Fruit fly (Drosophila melanogaster) whole organism, embryonic: ENCODE data around the gene CG11891.
A peak's percentile ranks its signal among the peaks of the same experiment; 100 is the strongest.

Experiments
- Atf-2 ChIP-seq: fragments of 200-800 bp; sonication (Bioruptor generic); optimal IDR thresholded peaks from 2 replicates; lab custom pipeline; 2016; ENCODE audit warnings: missing biosample characterization, missing genetic modification characterization
- Bdp1 ChIP-seq: fragments of 200-800 bp; sonication (Bioruptor generic); optimal IDR thresholded peaks from 3 replicates; lab custom pipeline; 2016; ENCODE audit warnings: missing biosample characterization, missing genetic modification characterization
- CG10462 ChIP-seq: fragments of 200-800 bp; sonication (Bioruptor generic); optimal IDR thresholded peaks from 2 replicates; lab custom pipeline; 2016; ENCODE audit warnings: missing biosample characterization, missing genetic modification characterization
- CG10543 ChIP-seq: fragments of 200-800 bp; sonication (Bioruptor generic); optimal IDR thresholded peaks from 3 replicates; lab custom pipeline; 2017; ENCODE audit warnings: missing biosample characterization, mild to moderate bottlenecking, missing genetic modification characterization, moderate library complexity
- CG11085 ChIP-seq: fragments of 200-800 bp; sonication (Bioruptor generic); IDR thresholded peaks from 2 replicates; pipeline ENCODE4 v1.3.6; 2022; ENCODE audit warnings: missing biosample characterization, missing genetic modification characterization
- CG12104 ChIP-seq: fragments of 200-800 bp; sonication (Bioruptor generic); optimal IDR thresholded peaks from 3 replicates; lab custom pipeline; 2016; ENCODE audit warnings: missing biosample characterization, missing genetic modification characterization
- CG12769 ChIP-seq: fragments of 200-800 bp; sonication (Bioruptor generic); optimal IDR thresholded peaks from 2 replicates; lab custom pipeline; 2019; ENCODE audit warnings: missing biosample characterization, mild to moderate bottlenecking, missing genetic modification characterization, moderate library complexity
- CG14050 ChIP-seq: fragments of 200-800 bp; sonication (Bioruptor generic); IDR thresholded peaks from 3 replicates; pipeline ENCODE4 v1.3.6; 2022; ENCODE audit warnings: missing biosample characterization, missing genetic modification characterization
- CG17568 ChIP-seq: fragments of 200-800 bp; sonication (Bioruptor generic); optimal IDR thresholded peaks from 2 replicates; lab custom pipeline; 2018; ENCODE audit warnings: missing biosample characterization, mild to moderate bottlenecking, missing genetic modification characterization, moderate library complexity
- CG18262 ChIP-seq: fragments of 200-800 bp; optimal IDR thresholded peaks from 3 replicates; lab custom pipeline; 2019; ENCODE audit warnings: missing biosample characterization, mild to moderate bottlenecking, missing genetic modification characterization, moderate library complexity
- CG18599 ChIP-seq: fragments of 200-800 bp; sonication (Bioruptor generic); optimal IDR thresholded peaks from 3 replicates; lab custom pipeline; 2017; ENCODE audit warnings: missing biosample characterization, missing genetic modification characterization, mild to moderate bottlenecking, moderate library complexity, missing genetic modification reagents
- CG2129 ChIP-seq: fragments of 200-800 bp; sonication (Bioruptor generic); IDR thresholded peaks from 2 replicates; pipeline ENCODE4 v1.3.6; 2022; ENCODE audit warnings: missing biosample characterization, missing genetic modification characterization; ENCODE audit not compliant: partially characterized antibody
- CG2712 ChIP-seq: fragments of 200-800 bp; optimal IDR thresholded peaks from 3 replicates; lab custom pipeline; 2019; ENCODE audit warnings: missing biosample characterization, mild to moderate bottlenecking, missing genetic modification characterization, moderate library complexity
- CG31441 ChIP-seq: fragments of 200-800 bp; sonication (Bioruptor generic); IDR thresholded peaks from 2 replicates; pipeline ENCODE4 v1.3.6; 2022; ENCODE audit warnings: missing biosample characterization, missing genetic modification characterization
- CG34422 ChIP-seq: fragments of 200-800 bp; sonication (Bioruptor generic); IDR thresholded peaks from 3 replicates; pipeline ENCODE4 v1.3.6; 2022; ENCODE audit warnings: missing biosample characterization, missing genetic modification characterization
- CG5180 ChIP-seq: fragments of 200-800 bp; sonication (Bioruptor generic); optimal IDR thresholded peaks from 3 replicates; lab custom pipeline; 2017; ENCODE audit warnings: missing biosample characterization, missing genetic modification characterization, mild to moderate bottlenecking, moderate library complexity, missing genetic modification reagents
- CG6813 ChIP-seq: fragments of 200-800 bp; sonication (Bioruptor generic); optimal IDR thresholded peaks from 2 replicates; lab custom pipeline; 2017; ENCODE audit warnings: missing biosample characterization, missing genetic modification characterization, mild to moderate bottlenecking, moderate library complexity, missing genetic modification reagents
- CG8290 ChIP-seq, 3 experiments: fragments of 200-800 bp; sonication (Bioruptor generic); optimal IDR thresholded peaks; 2 replicates each; lab custom pipeline; 2016 to 2019; ENCODE audit warnings: missing biosample characterization in 3 of 3, missing genetic modification characterization in 3 of 3, mild to moderate bottlenecking in 2 of 3, moderate library complexity in 1 of 3
- CG8388 ChIP-seq: fragments of 200-800 bp; sonication (Bioruptor generic); optimal IDR thresholded peaks from 2 replicates; lab custom pipeline; 2019; ENCODE audit warnings: missing biosample characterization, mild to moderate bottlenecking, missing genetic modification characterization, moderate library complexity
- CG9932 ChIP-seq: fragments of 200-800 bp; sonication (Bioruptor generic); IDR thresholded peaks from 2 replicates; pipeline ENCODE4 v1.3.6; 2022; ENCODE audit warnings: missing biosample characterization, missing genetic modification characterization
- CkIIα-i1 ChIP-seq: fragments of 200-800 bp; sonication (Bioruptor generic); IDR thresholded peaks from 2 replicates; pipeline ENCODE4 v1.3.6; 2022; ENCODE audit warnings: missing biosample characterization, missing genetic modification characterization
- D19A ChIP-seq: fragments of 200-800 bp; optimal IDR thresholded peaks from 3 replicates; lab custom pipeline; 2019; ENCODE audit warnings: missing biosample characterization, mild to moderate bottlenecking, missing genetic modification characterization, moderate library complexity
- D19B ChIP-seq: fragments of 200-800 bp; sonication (Bioruptor generic); optimal IDR thresholded peaks from 2 replicates; lab custom pipeline; 2017; ENCODE audit warnings: missing biosample characterization, mild to moderate bottlenecking, missing genetic modification characterization
- Dbx ChIP-seq: fragments of 200-800 bp; sonication (Bioruptor generic); IDR thresholded peaks from 3 replicates; pipeline ENCODE4 v1.3.6; 2022; ENCODE audit warnings: missing biosample characterization, missing genetic modification characterization
- E2f1 ChIP-seq: fragments of 200-800 bp; sonication (Bioruptor generic); IDR thresholded peaks from 2 replicates; pipeline ENCODE4 v1.3.6; 2022; ENCODE audit warnings: missing biosample characterization, missing genetic modification characterization
- Fer3 ChIP-seq: fragments of 200-800 bp; sonication (Bioruptor generic); optimal IDR thresholded peaks from 2 replicates; lab custom pipeline; 2018; ENCODE audit warnings: missing biosample characterization, mild to moderate bottlenecking, missing genetic modification characterization, moderate library complexity
- HLH54F ChIP-seq: fragments of 200-800 bp; sonication (Bioruptor generic); optimal IDR thresholded peaks from 3 replicates; lab custom pipeline; 2016; ENCODE audit warnings: missing biosample characterization, missing genetic modification characterization
- HmgD ChIP-seq: fragments of 200-800 bp; sonication (Bioruptor generic); optimal IDR thresholded peaks from 3 replicates; lab custom pipeline; 2016; ENCODE audit warnings: missing biosample characterization, missing genetic modification characterization
- Hmx ChIP-seq: fragments of 200-800 bp; sonication (Bioruptor generic); optimal IDR thresholded peaks from 2 replicates; lab custom pipeline; 2016; ENCODE audit warnings: missing biosample characterization, missing genetic modification characterization
- MBD-R2 ChIP-seq: fragments of 200-800 bp; sonication (Bioruptor generic); IDR thresholded peaks from 2 replicates; pipeline ENCODE4 v1.3.6; 2022; ENCODE audit warnings: missing biosample characterization, missing genetic modification characterization
- MESR4 ChIP-seq: fragments of 200-800 bp; sonication (Bioruptor generic); optimal IDR thresholded peaks from 2 replicates; lab custom pipeline; 2018; ENCODE audit warnings: missing biosample characterization, mild to moderate bottlenecking, missing genetic modification characterization, moderate library complexity
- Med ChIP-seq: fragments of 200-800 bp; sonication (Bioruptor generic); peaks from one replicate; lab custom pipeline; 2016; ENCODE audit warnings: missing biosample characterization, missing genetic modification characterization, mild to moderate bottlenecking, inconsistent platforms, moderate library complexity
- Poxn ChIP-seq: fragments of 200-800 bp; sonication (Bioruptor generic); IDR thresholded peaks from 2 replicates; pipeline ENCODE4 v1.3.6; 2022; ENCODE audit warnings: missing biosample characterization, missing genetic modification characterization
- cad ChIP-seq: fragments of >200 bp; optimal IDR thresholded peaks from 2 replicates; lab custom pipeline; 2017; ENCODE audit warnings: missing biosample characterization, missing genetic modification characterization
- caup ChIP-seq: fragments of 200-800 bp; sonication (Bioruptor generic); optimal IDR thresholded peaks from 3 replicates; lab custom pipeline; 2017; ENCODE audit warnings: missing biosample characterization, mild to moderate bottlenecking, missing genetic modification characterization, moderate library complexity; ENCODE audit not compliant: severe bottlenecking
- chm ChIP-seq: fragments of 200-800 bp; sonication (Bioruptor generic); IDR thresholded peaks from 2 replicates; pipeline ENCODE4 v1.3.6; 2022; ENCODE audit warnings: missing biosample characterization, missing genetic modification characterization
- ci ChIP-seq: fragments of 200-800 bp; sonication (Bioruptor generic); IDR thresholded peaks from 3 replicates; pipeline ENCODE4 v1.3.6; 2022; ENCODE audit warnings: missing biosample characterization, missing genetic modification characterization
- crc ChIP-seq: fragments of 200-800 bp; sonication (Bioruptor generic); optimal IDR thresholded peaks from 2 replicates; lab custom pipeline; 2016; ENCODE audit warnings: missing biosample characterization, missing genetic modification characterization
- croc ChIP-seq: fragments of 200-800 bp; sonication (Bioruptor generic); conservative IDR thresholded peaks from 3 replicates; pipeline ENCODE4 v1.3.6; 2022; ENCODE audit warnings: missing biosample characterization, missing genetic modification characterization
- dysf ChIP-seq: fragments of 200-800 bp; sonication (Bioruptor generic); IDR thresholded peaks from 3 replicates; pipeline ENCODE4 v1.3.6; 2022; ENCODE audit warnings: missing biosample characterization, missing genetic modification characterization
- exex ChIP-seq: fragments of 200-800 bp; sonication (Bioruptor generic); optimal IDR thresholded peaks from 4 replicates; lab custom pipeline; 2018; ENCODE audit warnings: missing biosample characterization, mild to moderate bottlenecking, missing genetic modification characterization, moderate library complexity
- hbn ChIP-seq: fragments of 200-800 bp; sonication (Bioruptor generic); IDR thresholded peaks from 2 replicates; pipeline ENCODE4 v1.3.6; 2022; ENCODE audit warnings: missing biosample characterization, missing genetic modification characterization; ENCODE audit not compliant: partially characterized antibody
- p53 ChIP-seq: fragments of 200-800 bp; sonication (Bioruptor generic); optimal IDR thresholded peaks from 2 replicates; lab custom pipeline; 2016; ENCODE audit warnings: missing biosample characterization, missing genetic modification characterization
- pros ChIP-seq: fragments of 200-800 bp; sonication (Bioruptor generic); optimal IDR thresholded peaks from 3 replicates; lab custom pipeline; 2019; ENCODE audit warnings: missing biosample characterization, mild to moderate bottlenecking, missing genetic modification characterization, moderate library complexity
- sens-2 ChIP-seq: fragments of 200-800 bp; sonication (Bioruptor generic); IDR thresholded peaks from 2 replicates; pipeline ENCODE4 v1.3.6; 2022; ENCODE audit warnings: missing biosample characterization, missing genetic modification characterization

Gene CG11891

DNA sequence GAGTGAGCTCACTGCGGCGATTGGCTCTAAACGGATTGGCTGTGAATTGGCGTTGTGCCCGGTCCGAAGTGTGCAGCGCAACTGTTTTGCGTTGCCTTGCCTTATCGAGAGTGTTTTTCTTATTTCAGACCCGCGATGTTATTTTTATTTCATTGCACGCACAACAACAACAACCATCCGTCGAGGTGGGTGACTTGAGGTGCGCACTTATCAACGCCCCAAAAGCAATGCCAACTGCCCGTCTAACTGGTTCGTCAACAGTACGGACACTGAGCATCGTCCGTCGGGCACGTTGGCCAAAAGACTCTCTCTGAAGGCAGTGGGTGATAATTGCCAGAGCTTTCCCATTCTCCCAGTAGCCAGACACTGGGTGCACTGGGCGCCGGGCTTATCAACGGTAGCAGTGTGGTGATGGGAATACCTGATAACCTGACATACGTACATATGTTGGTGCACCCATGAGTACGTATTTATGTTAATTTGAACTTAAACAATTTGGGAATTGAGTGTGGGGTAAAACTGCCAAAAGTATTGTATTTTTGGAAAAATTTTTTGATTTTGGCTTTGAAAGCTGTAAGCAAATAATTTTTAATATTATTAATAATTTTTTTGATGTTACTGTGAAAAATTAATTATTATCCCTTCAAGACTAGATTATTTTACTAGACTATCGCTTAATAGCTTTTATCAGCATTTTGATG, 25.5 kb downstream of the CG11891 start, which contains the start of gene CG31102 (continued):
- TF ChIP-seq CG34422 (GFP tag; lab: Robert Waterston, UW) (0 out of 3 replicates have a peak, but pooled peaks have one; percentile 18), Poxn (no peak), CG8290 (GFP tag; optimal IDR thresholded peaks at IDR 0.05; lab: Kevin White, UChicago) (no peak), CG8290 (tag; optimal IDR thresholded peaks at IDR 0.05; lab: Kevin White, UChicago) (no peak), sens-2 (GFP tag; lab: Robert Waterston, UW) (no peak), CG10543 (GFP tag; lab: Kevin White, UChicago) (peak; percentile 32), CG11085 (GFP tag; lab: Robert Waterston, UW) (no peak), CG31441 (0 out of 2 replicates have a peak, but pooled peaks have one; percentile 36), HLH54F (GFP tag; lab: Kevin White, UChicago) (no peak), pros (no peak), MBD-R2 (GFP tag; lab: Robert Waterston, UW) (no peak), CG8388 (GFP tag; lab: Kevin White, UChicago) (no peak), Dbx (GFP tag; lab: Robert Waterston, UW) (0 out of 3 replicates have a peak, but pooled peaks have one; percentile 37), dysf (0 out of 3 replicates have a peak, but pooled peaks have one; percentile 21), CG18599 (peak; percentile 13), Med (GFP tag; lab: Kevin White, UChicago) (no peak), CG12769 (peak; percentile 80), crc (no peak), E2f1 (GFP tag; lab: Robert Waterston, UW) (no peak), CG2712 (tag; lab: Kevin White, UChicago) (no peak), Atf-2 (GFP tag; lab: Kevin White, UChicago) (no peak), CG10462 (GFP tag; lab: Kevin White, UChicago) (no peak)

DNA sequence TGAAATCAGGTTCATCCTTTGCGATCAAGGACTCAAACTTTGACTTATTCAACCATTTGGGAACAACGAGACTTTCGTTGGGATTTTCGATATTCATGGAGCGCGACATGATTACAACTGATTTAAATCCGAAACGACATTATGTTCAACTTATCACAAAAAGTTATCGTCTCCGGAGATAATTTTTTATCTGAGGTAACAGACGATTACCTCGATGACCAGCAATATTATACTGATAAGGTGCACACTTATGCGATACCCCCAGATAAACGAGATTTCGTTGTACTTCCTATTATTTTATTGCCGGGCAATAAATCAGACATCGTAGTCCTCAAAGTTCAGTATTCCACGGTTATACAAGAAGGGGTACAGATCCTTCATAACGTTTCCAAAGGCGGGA, 27.7 kb downstream of the CG11891 start, which contains the start of gene CG31097:
CG31097 (minus strand) TSS at position 101 of the 400 bp plus-strand sequence.
- TF ChIP-seq exex (tag; lab: Kevin White, UChicago) = peak; percentile 4
- TF ChIP-seq CG6813 (GFP tag; lab: Kevin White, UChicago) = no peak
- TF ChIP-seq chm (GFP tag; lab: Robert Waterston, UW) = no peak

DNA sequence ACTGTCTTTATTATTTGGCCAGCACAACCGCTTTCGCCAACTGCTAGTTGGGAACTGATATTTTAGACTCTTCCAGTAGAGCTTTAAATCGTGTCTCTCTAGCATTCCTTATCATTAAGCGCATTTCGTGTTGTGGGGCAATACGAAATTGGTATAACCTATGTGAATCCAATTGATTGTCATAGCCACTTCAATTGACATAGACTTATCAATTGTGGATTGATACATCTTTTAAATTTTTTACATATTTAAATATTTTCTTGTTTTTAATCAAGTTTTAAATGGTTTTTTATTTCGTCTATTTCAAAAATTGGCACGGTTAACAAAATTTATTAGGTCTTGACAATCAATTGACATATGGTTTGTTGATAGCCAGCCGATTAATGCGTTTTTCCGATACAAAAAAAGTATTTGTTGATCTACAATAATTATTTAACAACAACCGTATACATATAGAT, 29.5 kb downstream of the CG11891 start, which contains the start of gene CG31288:
CG31288 (minus strand) TSS at position 51 of the 458 bp plus-strand sequence.
- TF ChIP-seq CG9932 (GFP tag; lab: Robert Waterston, UW) = no peak
- TF ChIP-seq Fer3 (tag; lab: Kevin White, UChicago) = no peak
- TF ChIP-seq Hmx (GFP tag; lab: Kevin White, UChicago) = no peak
- TF ChIP-seq CkIIα-i1 (GFP tag; lab: Robert Waterston, UW) = no peak
- TF ChIP-seq exex (tag; lab: Kevin White, UChicago) = peak; percentile 46

DNA sequence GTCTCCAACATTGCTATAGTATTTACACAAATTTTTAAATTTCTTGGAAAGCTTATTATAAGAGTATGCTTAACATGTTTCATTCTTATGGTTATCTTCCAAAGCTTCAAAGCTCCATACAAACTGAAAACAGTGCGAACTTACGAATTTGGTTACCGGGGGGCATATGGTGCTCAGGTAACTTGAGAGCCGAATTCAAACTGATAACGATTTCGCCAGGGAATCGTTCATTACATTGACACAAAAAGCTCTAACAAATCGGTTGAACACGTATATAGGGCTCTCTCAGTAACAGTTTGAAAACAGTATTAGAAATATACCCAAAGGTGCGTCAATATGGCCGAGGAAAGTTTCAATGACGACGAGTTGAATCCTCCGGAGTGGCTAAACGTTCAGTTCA, 30.6 kb downstream of the CG11891 start, which contains the start of gene CG13659:
CG13659 (plus strand) TSS at position 317 of the 400 bp plus-strand sequence.
- TF ChIP-seq CG2129 (GFP tag; lab: Robert Waterston, UW) = no peak
- TF ChIP-seq MESR4 (GFP tag; lab: Kevin White, UChicago) = no peak
- peak; percentile 61 for TF ChIP-seq CG12769
- no peak for TF ChIP-seq p53 (GFP tag; lab: Kevin White, UChicago)
- TF ChIP-seq ci (GFP tag; lab: Robert Waterston, UW) = no peak
- no peak for TF ChIP-seq caup (GFP tag; lab: Kevin White, UChicago)
- TF ChIP-seq cad (GFP tag; lab: Kevin White, UChicago) = no peak
- no peak for TF ChIP-seq Bdp1 (GFP tag; lab: Kevin White, UChicago)
- no peak for TF ChIP-seq CG5180 (GFP tag; lab: Kevin White, UChicago)
- TF ChIP-seq croc (GFP tag; lab: Robert Waterston, UW) = no peak
- no peak for TF ChIP-seq hbn (GFP tag; lab: Robert Waterston, UW)
- TF ChIP-seq CG14050 (GFP tag; lab: Robert Waterston, UW) = no peak
- no peak for TF ChIP-seq CG12104 (GFP tag; lab: Kevin White, UChicago)
- TF ChIP-seq D19A (tag; lab: Kevin White, UChicago) = no peak
- TF ChIP-seq CG17568 (GFP tag; lab: Kevin White, UChicago) = no peak
- TF ChIP-seq exex (tag; lab: Kevin White, UChicago) = peak; percentile 23
- TF ChIP-seq CG18262 = no peak
- TF ChIP-seq D19B (GFP tag; lab: Kevin White, UChicago) = no peak
- TF ChIP-seq HmgD (GFP tag; lab: Kevin White, UChicago) = no peak
